Worm (Caenorhabditis elegans) whole organism, L2 larva: Measurements from ENCODE around the gene fbxa-4.

Source experiments
- ZK546.5 ChIP-seq: sonication (generic microtip); optimal IDR thresholded peaks from 2 replicates; lab custom pipeline; 2017; ENCODE audit warnings: missing biosample characterization, missing genetic modification characterization
- ceh-82 ChIP-seq: fragments of 150-350 bp; optimal IDR thresholded peaks from 2 replicates; lab custom pipeline; 2014; ENCODE audit warnings: missing biosample characterization, missing genetic modification characterization
- dmd-4 ChIP-seq: sonication (generic microtip); optimal IDR thresholded peaks from 2 replicates; lab custom pipeline; 2017; ENCODE audit warnings: missing biosample characterization, missing genetic modification characterization
- nhr-12 ChIP-seq: fragments of 150-350 bp; optimal IDR thresholded peaks from 2 replicates; lab custom pipeline; 2014; ENCODE audit warnings: missing biosample characterization, missing genetic modification characterization
- nhr-25 ChIP-seq: fragments of 150-350 bp; sonication (generic microtip); optimal IDR thresholded peaks from 3 replicates; lab custom pipeline; 2014; ENCODE audit warnings: missing biosample characterization, missing genetic modification characterization
- nhr-77 ChIP-seq: fragments of 150-350 bp; optimal IDR thresholded peaks from 2 replicates; lab custom pipeline; 2014; ENCODE audit warnings: missing biosample characterization, missing genetic modification characterization
- zag-1 ChIP-seq: fragments of 150-350 bp; optimal IDR thresholded peaks from 2 replicates; lab custom pipeline; 2014; ENCODE audit warnings: missing biosample characterization, missing genetic modification characterization

- no peak for TF ChIP-seq dmd-4 (tag; lab: Kevin White, UChicago)
- no peak for TF ChIP-seq nhr-12 (tag; lab: Kevin White, UChicago)
- no peak for TF ChIP-seq ceh-82 (tag; lab: Kevin White, UChicago)
- TF ChIP-seq ZK546.5, result no peak
- no peak for TF ChIP-seq nhr-25
- no peak for TF ChIP-seq nhr-77 (tag; lab: Kevin White, UChicago)
- TF ChIP-seq zag-1 (tag; lab: Kevin White, UChicago), result no peak
These were observed 40.4 kb downstream of the fbxa-4 start, which contains the start of gene F16G10.2 for ce11 chrII:2374973-2375372.
